Worm (Caenorhabditis elegans) whole organism, L1 larva: Measurements from ENCODE around the gene F56D6.11.
A peak's percentile ranks its signal among the peaks of the same experiment; 100 is the strongest.

Experiments used
- F16B12.6 ChIP-seq: fragments of 150-350 bp; optimal IDR thresholded peaks from 2 replicates; lab custom pipeline; 2014; ENCODE audit warnings: missing biosample characterization, missing genetic modification characterization
- aha-1 ChIP-seq: fragments of 150-350 bp; optimal IDR thresholded peaks from 2 replicates; lab custom pipeline; 2014; ENCODE audit warnings: missing biosample characterization, missing genetic modification characterization
- aly-2 ChIP-seq: fragments of 150-350 bp; optimal IDR thresholded peaks from 2 replicates; lab custom pipeline; 2014; ENCODE audit warnings: missing biosample characterization, missing genetic modification characterization
- blmp-1 ChIP-seq: fragments of 150-350 bp; optimal IDR thresholded peaks from 2 replicates; lab custom pipeline; 2014; ENCODE audit warnings: missing biosample characterization, missing genetic modification characterization
- ceh-8 ChIP-seq: fragments of 200-800 bp; sonication (Bioruptor generic); optimal IDR thresholded peaks from 2 replicates; lab custom pipeline; 2018; ENCODE audit warnings: mild to moderate bottlenecking, missing genetic modification characterization, moderate library complexity, missing compliant biosample characterization
- ceh-82 ChIP-seq, 3 experiments: fragments of 150-350 bp in 1 of 3; sonication (generic microtip) in 2 of 3; optimal IDR thresholded peaks; 2 replicates each; lab custom pipeline; 2014 to 2017; ENCODE audit warnings: missing biosample characterization in 3 of 3, missing genetic modification characterization in 3 of 3
- ceh-88 ChIP-seq: fragments of 200-800 bp; sonication (Bioruptor generic); IDR thresholded peaks from 2 replicates; pipeline ENCODE4 v1.3.6; 2022; ENCODE audit warnings: missing genetic modification characterization, missing compliant biosample characterization
- dsc-1 ChIP-seq: sonication (generic microtip); optimal IDR thresholded peaks from 2 replicates; lab custom pipeline; 2016; ENCODE audit warnings: mild to moderate bottlenecking, missing genetic modification characterization, missing compliant biosample characterization
- efl-1 ChIP-seq, 4 experiments: fragments of 150-350 bp; optimal IDR thresholded peaks in 3 of 4; peaks in 1 of 4; 1 replicate in 1 of 4; 2 replicates in 3 of 4; lab custom pipeline; 2014; ENCODE audit warnings: missing biosample characterization in 2 of 4, missing genetic modification characterization in 2 of 4, missing genetic modification reagents in 2 of 4
- elt-2 ChIP-seq: sonication (generic microtip); optimal IDR thresholded peaks from 2 replicates; lab custom pipeline; 2016; ENCODE audit warnings: missing genetic modification characterization, mild to moderate bottlenecking, inconsistent platforms, missing compliant biosample characterization, missing genetic modification reagents
- elt-3 ChIP-seq, 6 experiments: fragments of 150-350 bp in 1 of 6; sonication (generic microtip); optimal IDR thresholded peaks; 2 replicates each; lab custom pipeline; 2017 to 2018; ENCODE audit warnings: missing biosample characterization in 6 of 6, missing genetic modification characterization in 6 of 6, inconsistent platforms in 1 of 6
- ets-5 ChIP-seq: fragments of 200-800 bp; sonication (Bioruptor generic); IDR thresholded peaks from 2 replicates; pipeline ENCODE4 v1.3.6; 2022; ENCODE audit warnings: missing genetic modification characterization, missing compliant biosample characterization
- grh-1 ChIP-seq: fragments of 200-800 bp; sonication (Bioruptor generic); IDR thresholded peaks from 2 replicates; pipeline ENCODE4 v1.3.6; 2022; ENCODE audit warnings: missing genetic modification reagents, missing genetic modification characterization, missing compliant biosample characterization
- hlh-17 ChIP-seq: fragments of 200-800 bp; sonication (Bioruptor generic); optimal IDR thresholded peaks from 2 replicates; lab custom pipeline; 2018; ENCODE audit warnings: missing genetic modification characterization, mild to moderate bottlenecking, missing compliant biosample characterization, moderate library complexity, borderline replicate concordance
- hpl-2 ChIP-seq: fragments of 150-350 bp; optimal IDR thresholded peaks from 2 replicates; lab custom pipeline; 2014; ENCODE audit warnings: missing biosample characterization, missing genetic modification reagents, missing genetic modification characterization
- isw-1 ChIP-seq: fragments of 200-800 bp; sonication (Bioruptor generic); IDR thresholded peaks from 2 replicates; pipeline ENCODE4 v1.3.6; 2022; ENCODE audit warnings: missing genetic modification characterization, missing compliant biosample characterization
- lin-14 ChIP-seq: fragments of 200-800 bp; sonication (Bioruptor generic); optimal IDR thresholded peaks from 2 replicates; lab custom pipeline; 2018; ENCODE audit warnings: mild to moderate bottlenecking, missing genetic modification characterization, moderate library complexity, missing compliant biosample characterization
- lin-15B ChIP-seq: fragments of 150-350 bp; sonication (generic microtip); optimal IDR thresholded peaks from 3 replicates; lab custom pipeline; 2014; ENCODE audit warnings: missing biosample characterization, missing genetic modification characterization
- lin-35 ChIP-seq, 2 experiments: fragments of 150-350 bp; optimal IDR thresholded peaks; 2 replicates each; lab custom pipeline; 2014; ENCODE audit warnings: missing biosample characterization in 2 of 2, missing genetic modification characterization in 2 of 2, missing genetic modification reagents in 2 of 2
- lin-39 ChIP-seq: fragments of 150-350 bp; optimal IDR thresholded peaks from 2 replicates; lab custom pipeline; 2014; ENCODE audit warnings: missing biosample characterization, missing genetic modification reagents, missing genetic modification characterization
- mep-1 ChIP-seq: fragments of 150-350 bp; optimal IDR thresholded peaks from 2 replicates; lab custom pipeline; 2014; ENCODE audit warnings: missing biosample characterization, missing genetic modification characterization
- nhr-11 ChIP-seq: fragments of 150-350 bp; optimal IDR thresholded peaks from 2 replicates; lab custom pipeline; 2014; ENCODE audit warnings: missing biosample characterization, missing genetic modification characterization
- nhr-20 ChIP-seq: sonication (generic microtip); optimal IDR thresholded peaks from 2 replicates; lab custom pipeline; 2016; ENCODE audit warnings: mild to moderate bottlenecking, missing genetic modification characterization, missing compliant biosample characterization
- nhr-237 ChIP-seq: fragments of 150-350 bp; optimal IDR thresholded peaks from 2 replicates; lab custom pipeline; 2014; ENCODE audit warnings: missing biosample characterization, missing genetic modification characterization
- nhr-28 ChIP-seq: fragments of 150-350 bp; optimal IDR thresholded peaks from 2 replicates; lab custom pipeline; 2014; ENCODE audit warnings: missing biosample characterization, missing genetic modification characterization
- nhr-71 ChIP-seq: sonication (generic microtip); optimal IDR thresholded peaks from 2 replicates; lab custom pipeline; 2016; ENCODE audit warnings: mild to moderate bottlenecking, missing genetic modification characterization, moderate library complexity, missing compliant biosample characterization
- nhr-76 ChIP-seq: sonication (generic microtip); optimal IDR thresholded peaks from 2 replicates; lab custom pipeline; 2017; ENCODE audit warnings: missing biosample characterization, missing genetic modification characterization
- nhr-84 ChIP-seq: sonication (generic microtip); optimal IDR thresholded peaks from 2 replicates; lab custom pipeline; 2017; ENCODE audit warnings: missing biosample characterization, missing genetic modification characterization
- nhr-85 ChIP-seq: sonication (generic microtip); peaks from one replicate; lab custom pipeline; 2016; ENCODE audit warnings: missing genetic modification characterization, inconsistent platforms, missing compliant biosample characterization
- pag-3 ChIP-seq: sonication (generic microtip); optimal IDR thresholded peaks from 2 replicates; lab custom pipeline; 2017; ENCODE audit warnings: missing genetic modification characterization, mild to moderate bottlenecking, missing compliant biosample characterization, antibody characterized with exemption, borderline replicate concordance; ENCODE audit not compliant: insufficient read depth
- skn-1 ChIP-seq: fragments of 150-350 bp; optimal IDR thresholded peaks from 2 replicates; lab custom pipeline; 2014; ENCODE audit warnings: missing biosample characterization, missing genetic modification characterization
- snu-23 ChIP-seq: sonication (generic microtip); optimal IDR thresholded peaks from 2 replicates; lab custom pipeline; 2016; ENCODE audit warnings: missing genetic modification characterization, missing compliant biosample characterization
- tlp-1 ChIP-seq: fragments of 150-350 bp; optimal IDR thresholded peaks from 2 replicates; lab custom pipeline; 2014; ENCODE audit warnings: missing biosample characterization, missing genetic modification characterization
- unc-62 ChIP-seq: fragments of 150-350 bp; optimal IDR thresholded peaks from 2 replicates; lab custom pipeline; 2014; ENCODE audit warnings: missing biosample characterization, missing genetic modification reagents, missing genetic modification characterization
- unc-86 ChIP-seq: sonication (generic microtip); optimal IDR thresholded peaks from 2 replicates; lab custom pipeline; 2016; ENCODE audit warnings: missing genetic modification characterization, missing compliant biosample characterization
- unc-98 ChIP-seq: fragments of 200-800 bp; sonication (Bioruptor generic); IDR thresholded peaks from 2 replicates; pipeline ENCODE4 v1.3.6; 2022; ENCODE audit warnings: missing genetic modification characterization, missing compliant biosample characterization
- zip-4 ChIP-seq: fragments of 200-800 bp; sonication (Bioruptor generic); optimal IDR thresholded peaks from 2 replicates; lab custom pipeline; 2018; ENCODE audit warnings: mild to moderate bottlenecking, missing genetic modification characterization, moderate library complexity, missing compliant biosample characterization

F56D6.11 gene

DNA sequence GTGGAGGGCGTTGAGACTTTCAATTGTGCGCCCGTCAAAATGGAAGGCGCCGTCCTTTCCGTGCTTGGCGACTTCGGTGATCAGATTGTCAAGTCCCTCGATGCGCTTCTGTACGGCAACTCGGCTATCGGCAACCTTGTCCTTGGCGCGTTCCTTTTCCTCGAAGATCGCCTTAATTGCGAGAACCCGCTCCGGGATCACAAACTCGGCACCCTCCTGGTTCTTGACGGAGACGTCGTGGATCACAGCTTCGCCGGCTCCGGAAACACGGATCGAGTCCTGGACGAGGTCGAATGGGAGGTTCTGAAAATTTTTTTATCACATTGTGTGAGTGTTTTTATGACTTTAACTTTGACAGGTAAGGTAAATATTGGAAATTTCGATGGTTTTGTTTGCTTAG, 33.1 kb downstream of the F56D6.11 start:
- TF ChIP-seq nhr-84 (tag; lab: Kevin White, UChicago) (no peak), skn-1 (tag; lab: Kevin White, UChicago) (no peak), grh-1 (no peak), zip-4 (GFP tag; lab: Kevin White, UChicago) (no peak), isw-1 (GFP tag; lab: Robert Waterston, UW) (no peak), lin-39 (no peak), nhr-237 (tag; lab: Kevin White, UChicago) (no peak), ceh-82 (tag; optimal IDR thresholded peaks at IDR 0.05; lab: Kevin White, UChicago) (no peak), hlh-17 (GFP tag; lab: Kevin White, UChicago) (no peak), pag-3 (no peak), unc-86 (tag; lab: Kevin White, UChicago) (no peak), unc-98 (GFP tag; lab: Robert Waterston, UW) (no peak), tlp-1 (tag; lab: Kevin White, UChicago) (no peak), nhr-28 (no peak), nhr-76 (tag; lab: Kevin White, UChicago) (no peak), elt-2 (tag; lab: Kevin White, UChicago) (no peak), nhr-11 (tag; lab: Kevin White, UChicago) (no peak)

DNA sequence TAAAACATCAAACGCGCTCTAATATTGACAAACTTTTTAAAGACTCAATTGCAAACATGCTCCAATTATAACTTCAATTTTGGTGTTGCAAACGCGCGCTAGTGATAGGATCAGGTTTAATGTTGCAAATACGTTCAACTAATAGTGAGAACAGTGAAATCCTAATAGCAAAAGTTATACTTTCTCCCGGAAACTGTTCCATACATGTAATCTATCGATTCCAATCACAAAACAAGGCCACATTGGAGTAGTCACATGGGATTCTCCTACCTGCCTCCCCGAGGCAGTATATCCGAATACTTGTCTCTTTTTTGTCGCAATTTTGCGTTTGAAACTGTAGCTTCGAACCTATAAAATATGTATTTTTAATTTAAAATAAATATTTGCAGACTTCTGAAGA, 36.4 kb downstream of the F56D6.11 start:
- TF ChIP-seq ets-5 (GFP tag; lab: Robert Waterston, UW) (no peak), dsc-1 (tag; lab: Kevin White, UChicago) (no peak), unc-62 (no peak), nhr-85 (tag; lab: Kevin White, UChicago) (peak; percentile 46), nhr-84 (tag; lab: Kevin White, UChicago) (no peak), nhr-28 (no peak), mep-1 (no peak), blmp-1 (tag; lab: Kevin White, UChicago) (peak; percentile 93), unc-86 (tag; lab: Kevin White, UChicago) (no peak), F16B12.6 (tag; lab: Kevin White, UChicago) (no peak), elt-3 (tag; optimal IDR thresholded peaks at IDR 0.05; lab: Kevin White, UChicago) (no peak), nhr-71 (tag; lab: Kevin White, UChicago) (no peak), lin-35 (GFP tag; optimal IDR thresholded peaks at IDR 0.05; lab: Kevin White, UChicago) (no peak), ceh-88 (GFP tag; lab: Robert Waterston, UW) (no peak), aha-1 (tag; lab: Kevin White, UChicago) (no peak)

DNA sequence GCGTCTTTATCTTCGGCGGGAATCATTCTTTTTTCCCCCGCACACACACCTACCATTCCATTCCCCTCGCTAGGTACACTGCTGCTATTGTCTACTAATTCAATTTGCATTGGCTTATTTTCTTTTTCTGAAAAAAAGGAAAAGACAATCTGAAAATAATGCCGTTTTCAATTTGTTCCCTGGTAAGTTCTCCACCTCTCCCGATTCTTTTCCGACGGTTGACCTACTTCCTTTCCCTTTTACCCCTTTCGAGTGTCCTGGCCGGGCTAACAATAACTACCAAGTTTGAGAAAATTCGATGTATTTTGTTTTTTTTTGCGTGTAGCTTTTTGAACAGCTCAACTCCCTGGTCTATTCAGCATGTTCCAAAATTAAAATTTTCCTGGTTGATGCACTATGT, 39.0 kb downstream of the F56D6.11 start, which contains the start of gene F37C4.4:
Gene F37C4.4, plus strand, starts transcription at position 58 of the 400 bp plus-strand sequence.
- TF ChIP-seq blmp-1 (tag; lab: Kevin White, UChicago) (peak; percentile 82), grh-1 (no peak), efl-1 (optimal IDR thresholded peaks at IDR 0.05; lab: Kevin White, UChicago) (no peak), efl-1 (GFP tag; optimal IDR thresholded peaks at IDR 0.05 in 1 of 2; lab: Kevin White, UChicago) (peak in 1 of 2 experiments; percentile 83), hpl-2 (GFP tag; lab: Kevin White, UChicago) (no peak), elt-2 (tag; lab: Kevin White, UChicago) (no peak), aly-2 (tag; lab: Kevin White, UChicago) (no peak)

DNA sequence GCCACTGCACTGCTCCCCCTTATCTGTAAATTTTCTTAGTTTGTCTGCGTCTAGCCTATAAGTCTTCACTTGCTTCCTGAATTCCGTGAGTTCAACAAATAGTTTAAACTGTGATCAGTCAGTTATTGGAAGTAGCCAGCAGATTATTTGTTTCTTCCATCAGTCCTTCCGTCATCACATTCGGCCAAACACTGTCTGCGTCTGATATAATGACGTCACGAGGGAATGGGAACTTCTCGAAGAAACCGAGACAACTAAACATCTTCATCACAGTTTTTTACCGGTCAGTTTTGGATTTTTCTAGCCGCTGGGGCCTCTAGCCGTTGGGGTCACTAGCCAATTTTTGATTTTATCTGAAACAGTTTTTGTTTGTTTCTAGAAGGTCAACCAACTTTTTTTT, 40.3 kb downstream of the F56D6.11 start:
- TF ChIP-seq elt-3 (tag; optimal IDR thresholded peaks at IDR 0.05; lab: Kevin White, UChicago) (peak in 1 of 6 experiments; percentile 55), snu-23 (GFP tag; lab: Kevin White, UChicago) (peak; percentile 30), nhr-85 (tag; lab: Kevin White, UChicago) (peak; percentile 80), ceh-8 (GFP tag; lab: Kevin White, UChicago) (no peak), lin-35 (GFP tag; optimal IDR thresholded peaks at IDR 0.05; lab: Kevin White, UChicago) (peak in 1 of 2 experiments; percentile 50), blmp-1 (tag; lab: Kevin White, UChicago) (peak; percentile 71), unc-98 (GFP tag; lab: Robert Waterston, UW) (no peak), elt-2 (tag; lab: Kevin White, UChicago) (peak; percentile 21), nhr-28 (no peak), lin-15B (tag; lab: Kevin White, UChicago) (no peak), nhr-20 (tag; lab: Kevin White, UChicago) (peak; percentile 19), efl-1 (optimal IDR thresholded peaks at IDR 0.05; lab: Kevin White, UChicago) (no peak), efl-1 (GFP tag; optimal IDR thresholded peaks at IDR 0.05 in 1 of 2; lab: Kevin White, UChicago) (peak in 1 of 2 experiments; percentile 68), nhr-71 (tag; lab: Kevin White, UChicago) (peak; percentile 18), lin-14 (GFP tag; lab: Kevin White, UChicago) (peak; percentile 16)
